Worm (Caenorhabditis elegans) whole organism, young adult: ENCODE data around the gene C26B9.6.

ENCODE experiments used
- B0019.2 ChIP-seq: fragments of 200-800 bp; sonication (Bioruptor generic); conservative IDR thresholded peaks from 2 replicates; pipeline ENCODE4 v1.3.6; 2022; ENCODE audit warnings: missing genetic modification reagents, missing genetic modification characterization, missing compliant biosample characterization
- B0035.1 ChIP-seq: sonication (generic microtip); optimal IDR thresholded peaks from 2 replicates; lab custom pipeline; 2016; ENCODE audit warnings: missing genetic modification characterization, mild to moderate bottlenecking, missing compliant biosample characterization, missing genotype, missing genetic modification reagents
- D2030.7 ChIP-seq: fragments of 200-800 bp; sonication (Bioruptor generic); IDR thresholded peaks from 2 replicates; pipeline ENCODE4 v1.3.6; 2022; ENCODE audit warnings: missing genetic modification reagents, missing genetic modification characterization, missing compliant biosample characterization
- F52B5.7 ChIP-seq: sonication (generic microtip); optimal IDR thresholded peaks from 2 replicates; lab custom pipeline; 2016; ENCODE audit warnings: mild to moderate bottlenecking, missing genetic modification characterization, missing compliant biosample characterization
- T26A5.8 ChIP-seq: sonication (generic microtip); optimal IDR thresholded peaks from 2 replicates; lab custom pipeline; 2016; ENCODE audit warnings: missing genetic modification characterization, missing compliant biosample characterization
- Y53F4B.3 ChIP-seq: fragments of 200-800 bp; sonication (Bioruptor generic); IDR thresholded peaks from 2 replicates; pipeline ENCODE4 v1.3.6; 2022; ENCODE audit warnings: missing genetic modification reagents, missing genetic modification characterization, missing compliant biosample characterization
- Y56A3A.18 ChIP-seq: fragments of 200-800 bp; sonication (Bioruptor generic); IDR thresholded peaks from 2 replicates; pipeline ENCODE4 v1.3.6; 2022; ENCODE audit warnings: missing genetic modification reagents, missing genetic modification characterization, missing compliant biosample characterization
- Y95B8A.8 ChIP-seq: fragments of 200-800 bp; sonication (Bioruptor generic); IDR thresholded peaks from 2 replicates; pipeline ENCODE4 v1.3.6; 2022; ENCODE audit warnings: missing genetic modification reagents, missing genetic modification characterization, missing compliant biosample characterization
- ama-1 ChIP-seq, 3 experiments: fragments of 150-350 bp in 1 of 3; sonication (generic microtip) in 2 of 3; optimal IDR thresholded peaks; 2 replicates each; lab custom pipeline; 2014 to 2018; ENCODE audit warnings: missing biosample characterization in 2 of 3, missing genetic modification characterization in 2 of 3, missing genetic modification reagents in 2 of 3
- attf-3 ChIP-seq: fragments of 200-800 bp; sonication (Bioruptor generic); conservative IDR thresholded peaks from 2 replicates; pipeline ENCODE4 v1.3.6; 2022; ENCODE audit warnings: missing genetic modification reagents, missing genetic modification characterization, missing compliant biosample characterization
- attf-6 ChIP-seq: fragments of 200-800 bp; sonication (Bioruptor generic); IDR thresholded peaks from 2 replicates; pipeline ENCODE4 v1.3.6; 2022; ENCODE audit warnings: missing genetic modification reagents, missing genetic modification characterization, missing compliant biosample characterization
- ceh-100 ChIP-seq: fragments of 200-800 bp; sonication (Bioruptor generic); IDR thresholded peaks from 2 replicates; pipeline ENCODE4 v1.3.6; 2022; ENCODE audit warnings: missing genetic modification reagents, missing genetic modification characterization, missing compliant biosample characterization
- lir-1 ChIP-seq: fragments of 200-800 bp; sonication (Bioruptor generic); conservative IDR thresholded peaks from 2 replicates; pipeline ENCODE4 v1.3.6; 2022; ENCODE audit warnings: missing genetic modification reagents, missing genetic modification characterization, missing compliant biosample characterization
- nhr-179 ChIP-seq: sonication (generic microtip); optimal IDR thresholded peaks from 2 replicates; lab custom pipeline; 2016; ENCODE audit warnings: mild to moderate bottlenecking, missing genetic modification characterization, missing compliant biosample characterization
- pbrm-1 ChIP-seq: fragments of 200-800 bp; sonication (Bioruptor generic); IDR thresholded peaks from 2 replicates; pipeline ENCODE4 v1.3.6; 2022; ENCODE audit warnings: missing genetic modification reagents, missing genetic modification characterization, missing compliant biosample characterization
- sea-2 ChIP-seq: fragments of 200-800 bp; sonication (Bioruptor generic); IDR thresholded peaks from 2 replicates; pipeline ENCODE4 v1.3.6; 2022; ENCODE audit warnings: missing genetic modification characterization, missing compliant biosample characterization
- sptf-2 ChIP-seq: fragments of 200-800 bp; sonication (Bioruptor generic); optimal IDR thresholded peaks from 2 replicates; lab custom pipeline; 2018; ENCODE audit warnings: mild to moderate bottlenecking, missing genetic modification characterization, missing compliant biosample characterization
- tlf-1 ChIP-seq: fragments of 200-800 bp; sonication (Bioruptor generic); optimal IDR thresholded peaks from 2 replicates; lab custom pipeline; 2018; ENCODE audit warnings: mild to moderate bottlenecking, missing genetic modification characterization, missing compliant biosample characterization
- xnd-1 ChIP-seq: sonication (generic microtip); optimal IDR thresholded peaks from 2 replicates; lab custom pipeline; 2016; ENCODE audit warnings: missing genotype, missing genetic modification reagents, missing genetic modification characterization, missing compliant biosample characterization
- ztf-28 ChIP-seq: fragments of 200-800 bp; sonication (Bioruptor generic); IDR thresholded peaks from 2 replicates; pipeline ENCODE4 v1.3.6; 2022; ENCODE audit warnings: missing genetic modification reagents, missing genetic modification characterization, missing compliant biosample characterization

Gene C26B9.6

ce11 chrX:5283531-5283930 lies 51.7 kb downstream of the C26B9.6 start, which contains the start of gene vps-41:
Gene vps-41, plus strand, starts transcription at chrX:5283831.
- no peak for TF ChIP-seq Y53F4B.3 (GFP tag; lab: Robert Waterston, UW)
- TF ChIP-seq ama-1 (optimal IDR thresholded peaks at IDR 0.05; lab: Kevin White, UChicago), result no peak
- TF ChIP-seq ama-1 (GFP tag; optimal IDR thresholded peaks at IDR 0.05; lab: Kevin White, UChicago), result no peak
- TF ChIP-seq tlf-1 (GFP tag; lab: Kevin White, UChicago), result no peak
- TF ChIP-seq B0019.2 (GFP tag; lab: Robert Waterston, UW), result no peak
- TF ChIP-seq nhr-179 (tag; lab: Kevin White, UChicago), result no peak
- TF ChIP-seq ceh-100, result no peak
- TF ChIP-seq attf-3 (GFP tag; lab: Robert Waterston, UW), result no peak
- TF ChIP-seq ztf-28, result no peak
- TF ChIP-seq sea-2 (GFP tag; lab: Robert Waterston, UW), result no peak
- no peak for TF ChIP-seq attf-6 (GFP tag; lab: Robert Waterston, UW)
- no peak for TF ChIP-seq lir-1 (GFP tag; lab: Robert Waterston, UW)
- no peak for TF ChIP-seq Y56A3A.18 (GFP tag; lab: Robert Waterston, UW)
- no peak for TF ChIP-seq T26A5.8 (tag; lab: Kevin White, UChicago)
- TF ChIP-seq D2030.7 (GFP tag; lab: Robert Waterston, UW), result no peak
- no peak for TF ChIP-seq sptf-2
- TF ChIP-seq B0035.1 (tag; lab: Kevin White, UChicago), result no peak
- TF ChIP-seq xnd-1 (tag; lab: Kevin White, UChicago), result no peak
- no peak for TF ChIP-seq Y95B8A.8 (GFP tag; lab: Robert Waterston, UW)
- no peak for TF ChIP-seq pbrm-1
- no peak for TF ChIP-seq F52B5.7 (tag; lab: Kevin White, UChicago)
